Fruit fly (Drosophila melanogaster): ENCODE measurements around the gene nSyb.

Gene nSyb

dm6 chr3L:1668504-1668903 lies 31.0 kb upstream of the nSyb start, which contains the start of gene RpL23A (continued):
- TF ChIP-seq CG14050 (GFP tag; IDR thresholded peaks at IDR 0.05) (peak; percentile 92), insv (GFP tag; optimal IDR thresholded peaks at IDR 0.05) (peak in 1 of 2 experiments; percentile 84), CG12391 (tag; optimal IDR thresholded peaks at IDR 0.05) (peak; percentile 95), gcm2 (GFP tag; optimal IDR thresholded peaks at IDR 0.05) (peak; percentile 90), E2f1 (GFP tag; IDR thresholded peaks at IDR 0.05) (peak; percentile 89), ind (GFP tag; optimal IDR thresholded peaks at IDR 0.05) (peak; percentile 92), HmgZ (tag; optimal IDR thresholded peaks at IDR 0.05) (peak; percentile 98), CG3281 (GFP tag; optimal IDR thresholded peaks at IDR 0.05) (peak; percentile 94), CG10654 (GFP tag; optimal IDR thresholded peaks at IDR 0.05) (peak; percentile 96), Xbp1 (GFP tag; optimal IDR thresholded peaks at IDR 0.05) (peak; percentile 96), CG16813 (GFP tag; IDR thresholded peaks at IDR 0.05; ENCODE audit: partially characterized antibody) (peak; percentile 62), CG9437 (GFP tag; optimal IDR thresholded peaks at IDR 0.05) (peak; percentile 80), CG31388 (GFP tag; optimal IDR thresholded peaks at IDR 0.05) (peak; percentile 83), CG5953 (GFP tag; IDR thresholded peaks at IDR 0.05) (peak; percentile 90), Dbx (GFP tag; IDR thresholded peaks at IDR 0.05) (peak; percentile 98), CG7928 (GFP tag; optimal IDR thresholded peaks at IDR 0.05) (peak; percentile 74), CG8388 (GFP tag; optimal IDR thresholded peaks at IDR 0.05) (peak; percentile 82), seq (GFP tag; IDR thresholded peaks at IDR 0.05) (peak; percentile 86), tin (GFP tag; optimal IDR thresholded peaks at IDR 0.05) (peak; percentile 93), HLH3B (GFP tag; IDR thresholded peaks at IDR 0.05) (peak; percentile 92), CG18476 (GFP tag; optimal IDR thresholded peaks at IDR 0.05) (peak; percentile 87), shn (GFP tag; optimal IDR thresholded peaks at IDR 0.05) (peak; percentile 98), disco-r (GFP tag; optimal IDR thresholded peaks at IDR 0.05) (peak; percentile 95), fru (optimal IDR thresholded peaks at IDR 0.05) (no peak), CG10979 (tag; optimal IDR thresholded peaks at IDR 0.05) (peak; percentile 86), gfzf (GFP tag; optimal IDR thresholded peaks at IDR 0.05) (peak; percentile 58), Bdp1 (GFP tag; optimal IDR thresholded peaks at IDR 0.05) (peak; percentile 91), CG15073 (GFP tag; optimal IDR thresholded peaks at IDR 0.05) (peak; percentile 22), bcd (GFP tag; optimal IDR thresholded peaks at IDR 0.05) (peak; percentile 99), CG6765 (GFP tag; optimal IDR thresholded peaks at IDR 0.05) (peak; percentile 96), zfh1 (GFP tag; IDR thresholded peaks at IDR 0.05) (peak; percentile 98), CG1647 (GFP tag; optimal IDR thresholded peaks at IDR 0.05) (peak; percentile 97), slp2 (GFP tag; optimal IDR thresholded peaks at IDR 0.05) (peak; percentile 95), Lpt (GFP tag; optimal IDR thresholded peaks at IDR 0.05) (no peak), CG6175 (GFP tag; IDR thresholded peaks at IDR 0.05) (peak; percentile 90), CG2712 (tag; optimal IDR thresholded peaks at IDR 0.05) (peak; percentile 93), CG6254 (GFP tag; optimal IDR thresholded peaks at IDR 0.05) (peak; percentile 83), Deaf1 (tag; optimal IDR thresholded peaks at IDR 0.05) (peak; percentile 61), luna (GFP tag; optimal IDR thresholded peaks at IDR 0.05) (peak; percentile 96), CG12744 (GFP tag; optimal IDR thresholded peaks at IDR 0.05) (peak; percentile 95), Rfx (GFP tag; IDR thresholded peaks at IDR 0.05) (peak; percentile 99), rib (GFP tag; IDR thresholded peaks at IDR 0.05) (peak; percentile 93), Dek (tag; optimal IDR thresholded peaks at IDR 0.05) (peak; percentile 90), CG7745 (tag; optimal IDR thresholded peaks at IDR 0.05) (peak; percentile 70), Atf6 (GFP tag; IDR thresholded peaks at IDR 0.05) (peak; percentile 92), dati (GFP tag; IDR thresholded peaks at IDR 0.05) (peak; percentile 87), NC2α (GFP tag; optimal IDR thresholded peaks at IDR 0.05) (peak; percentile 92), emc (GFP tag; optimal IDR thresholded peaks at IDR 0.05) (peak; percentile 97), CG4854 (GFP tag; optimal IDR thresholded peaks at IDR 0.05) (peak; percentile 96), H2.0 (GFP tag; IDR thresholded peaks at IDR 0.05) (peak; percentile 92), dmrt99B (tag; optimal IDR thresholded peaks at IDR 0.05) (peak; percentile 80), Atf3 (GFP tag; optimal IDR thresholded peaks at IDR 0.05) (peak; percentile 95), ci (GFP tag; IDR thresholded peaks at IDR 0.05) (peak; percentile 99)
